Worm (Caenorhabditis elegans): ENCODE results near the gene fbxa-44.

The fbxa-44 gene

ce11 chrV:16877081-16877480 lies 12.0 kb upstream of the fbxa-44 start:
- peak; percentile 92 for TF ChIP-seq hsf-1 (GFP tag; IDR thresholded peaks at IDR 0.05)

ce11 chrV:16879532-16879931 lies 9.5 kb upstream of the fbxa-44 start:
- TF ChIP-seq ztf-25 (GFP tag; IDR thresholded peaks at IDR 0.05), result no peak
- no peak for TF ChIP-seq nhr-90 (tag; optimal IDR thresholded peaks at IDR 0.05)
- TF ChIP-seq ccch-3 (GFP tag; optimal IDR thresholded peaks at IDR 0.05), result no peak
- TF ChIP-seq snpc-4 (GFP tag; optimal IDR thresholded peaks at IDR 0.05), result no peak
- no peak for TF ChIP-seq snpc-4 (tag; optimal IDR thresholded peaks at IDR 0.05)
- TF ChIP-seq egl-44 (GFP tag; IDR thresholded peaks at IDR 0.05), result no peak
- TF ChIP-seq somi-1 (GFP tag; optimal IDR thresholded peaks at IDR 0.05), result no peak

ce11 chrV:16880054-16880453 lies 9.0 kb upstream of the fbxa-44 start, which contains the start of gene F09C6.3:
Gene F09C6.3, minus strand, starts transcription at chrV:16880154.
- TF ChIP-seq lin-40 (tag; optimal IDR thresholded peaks at IDR 0.05) (no peak), egl-44 (GFP tag; IDR thresholded peaks at IDR 0.05) (no peak), B0035.1 (tag; optimal IDR thresholded peaks at IDR 0.05) (no peak), sptf-2 (GFP tag; optimal IDR thresholded peaks at IDR 0.05) (no peak), ztf-6 (GFP tag; IDR thresholded peaks at IDR 0.05) (no peak), madf-8 (GFP tag; conservative IDR thresholded peaks at IDR 0.05) (no peak)

DNA sequence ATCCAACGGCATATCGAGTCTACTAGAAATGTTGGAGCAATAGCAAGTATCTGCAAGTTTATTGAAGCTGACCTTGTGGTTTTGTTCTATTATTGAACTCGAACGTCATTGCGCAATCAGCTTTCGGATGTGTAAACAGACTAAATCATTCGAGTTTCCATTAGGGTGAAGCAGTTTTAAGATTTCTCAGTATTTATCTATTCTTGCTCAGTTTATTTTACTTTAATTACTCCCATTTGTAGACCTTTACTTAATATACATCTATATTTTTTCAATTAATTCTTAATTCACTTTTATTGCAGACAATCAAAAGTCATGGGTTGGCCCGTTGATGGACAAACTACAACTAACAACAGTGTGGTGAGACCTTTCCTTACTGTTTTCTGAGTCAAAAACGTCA lies 8.4 kb upstream of the fbxa-44 start, which contains the start of gene F09C6.14:
Gene F09C6.14 (plus strand): TSS at position 301 of the 400 bp plus-strand sequence.
- TF ChIP-seq madf-10 (tag; optimal IDR thresholded peaks at IDR 0.05), result no peak
- no peak for TF ChIP-seq let-526 (GFP tag; IDR thresholded peaks at IDR 0.05)
- TF ChIP-seq ets-4 (GFP tag; optimal IDR thresholded peaks at IDR 0.05), result no peak
- no peak for TF ChIP-seq rcor-1 (GFP tag; IDR thresholded peaks at IDR 0.05)
- TF ChIP-seq ztf-25 (GFP tag; IDR thresholded peaks at IDR 0.05), result no peak
- TF ChIP-seq attf-3 (GFP tag; conservative IDR thresholded peaks at IDR 0.05), result no peak

ce11 chrV:16882260-16882918 lies 6.7 kb upstream of the fbxa-44 start, which contains the start of the genes F09C6.11 and F09C6.12:
Gene F09C6.11, minus strand, starts transcription at chrV:16882310.
Gene F09C6.12, plus strand, starts transcription at chrV:16882868.
- TF ChIP-seq pha-4 (tag; optimal IDR thresholded peaks at IDR 0.05) (no peak), F49E8.2 (tag; optimal IDR thresholded peaks at IDR 0.05; ENCODE audit: insufficient read depth) (no peak), unc-130 (GFP tag; optimal IDR thresholded peaks at IDR 0.05) (no peak), lsy-27 (tag; optimal IDR thresholded peaks at IDR 0.05; ENCODE audit: borderline replicate concordance, insufficient read depth) (no peak), ztf-6 (GFP tag; IDR thresholded peaks at IDR 0.05) (no peak), hrde-1 (tag; optimal IDR thresholded peaks at IDR 0.05; ENCODE audit: borderline replicate concordance) (no peak), ekl-4 (GFP tag; IDR thresholded peaks at IDR 0.05) (no peak), madf-8 (GFP tag; conservative IDR thresholded peaks at IDR 0.05) (no peak), ceh-27 (GFP tag; optimal IDR thresholded peaks at IDR 0.05) (no peak), akir-1 (GFP tag; optimal IDR thresholded peaks at IDR 0.05) (no peak), snpc-3.4 (tag; optimal IDR thresholded peaks at IDR 0.05) (no peak), aptf-3 (GFP tag; IDR thresholded peaks at IDR 0.05) (no peak), ceh-58 (GFP tag; IDR thresholded peaks at IDR 0.05) (no peak), F57A8.1 (GFP tag; optimal IDR thresholded peaks at IDR 0.05) (no peak)
